Fruit fly (Drosophila melanogaster) whole organism, pupa: Measurements from ENCODE around the gene CG42537.

Experiments
- CG13204 ChIP-seq: fragments of 200-800 bp; sonication (Bioruptor generic); optimal IDR thresholded peaks from 2 replicates; lab custom pipeline; 2018; ENCODE audit warnings: missing biosample characterization, mild to moderate bottlenecking, missing genetic modification characterization, moderate library complexity
- CG17806 ChIP-seq: fragments of 200-800 bp; sonication (Bioruptor generic); optimal IDR thresholded peaks from 2 replicates; lab custom pipeline; 2018; ENCODE audit warnings: missing biosample characterization, mild to moderate bottlenecking, missing genetic modification characterization, moderate library complexity
- D1 ChIP-seq: fragments of 200-800 bp; sonication (Bioruptor generic); optimal IDR thresholded peaks from 2 replicates; lab custom pipeline; 2018; ENCODE audit warnings: missing biosample characterization, mild to moderate bottlenecking, missing genetic modification characterization, moderate library complexity
- Ets98B ChIP-seq: fragments of 200-800 bp; sonication (Bioruptor generic); IDR thresholded peaks from 2 replicates; pipeline ENCODE4 v1.3.6; 2022; ENCODE audit warnings: missing biosample characterization, missing genetic modification characterization
- Pif1B ChIP-seq: fragments of 200-800 bp; sonication (Bioruptor generic); optimal IDR thresholded peaks from 3 replicates; lab custom pipeline; 2016; ENCODE audit warnings: missing biosample characterization, missing genetic modification characterization

DNA sequence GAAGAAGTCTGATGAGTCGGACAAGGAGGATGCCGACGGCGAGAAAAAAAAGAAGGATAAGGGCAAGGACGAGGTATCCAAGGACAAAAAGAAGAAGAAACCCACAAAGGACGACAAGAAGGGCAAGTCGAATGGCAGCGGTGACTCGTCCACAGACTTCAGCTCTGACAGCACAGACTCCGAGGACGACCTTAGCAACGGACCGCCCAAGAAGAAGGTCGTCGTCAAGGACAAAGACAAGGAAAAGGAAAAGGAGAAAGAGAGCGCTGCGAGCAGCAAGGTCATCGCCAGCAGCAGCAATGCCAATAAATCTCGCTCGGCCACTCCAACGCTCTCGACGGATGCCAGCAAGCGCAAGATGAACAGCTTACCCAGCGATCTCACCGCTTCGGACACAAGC lies 4.2 kb downstream of the CG42537 start:
- TF ChIP-seq D1 (tag; lab: Kevin White, UChicago) (no peak), CG13204 (GFP tag; lab: Kevin White, UChicago) (no peak), CG17806 (no peak), Pif1B (GFP tag; lab: Kevin White, UChicago) (no peak), Ets98B (no peak)
